Worm (Caenorhabditis elegans) whole organism, L4 larva: ENCODE data around the gene cdk-1.

ENCODE experiments used
- Y48G9A.11 ChIP-seq: fragments of 200-800 bp; sonication (Bioruptor generic); IDR thresholded peaks from 2 replicates; pipeline ENCODE4 v1.3.6; 2022; ENCODE audit warnings: missing genetic modification reagents, missing genetic modification characterization, missing compliant biosample characterization
- aly-2 ChIP-seq: sonication (generic microtip); optimal IDR thresholded peaks from 2 replicates; lab custom pipeline; 2018; ENCODE audit warnings: missing biosample characterization, missing genetic modification characterization
- ama-1 ChIP-seq: fragments of 150-350 bp; optimal IDR thresholded peaks from 2 replicates; lab custom pipeline; 2014; ENCODE audit warnings: inconsistent platforms, mixed read lengths
- lsy-2 ChIP-seq, 2 experiments: fragments of 150-350 bp in 1 of 2; sonication (generic microtip) in 1 of 2; optimal IDR thresholded peaks; 2 replicates each; lab custom pipeline; 2014 to 2017; ENCODE audit warnings: missing biosample characterization in 2 of 2, missing genetic modification characterization in 2 of 2
- mdl-1 ChIP-seq, 2 experiments: fragments of 150-350 bp in 1 of 2; sonication (generic microtip) in 1 of 2; optimal IDR thresholded peaks; 2 replicates each; lab custom pipeline; 2014 to 2017; ENCODE audit warnings: missing biosample characterization in 2 of 2, missing genetic modification characterization in 2 of 2
- mdt-29 ChIP-seq: fragments of 200-800 bp; sonication (Bioruptor generic); IDR thresholded peaks from 2 replicates; pipeline ENCODE4 v1.3.6; 2022; ENCODE audit warnings: missing genetic modification reagents, missing genetic modification characterization, missing compliant biosample characterization
- nhr-11 ChIP-seq: fragments of 150-350 bp; optimal IDR thresholded peaks from 2 replicates; lab custom pipeline; 2014; ENCODE audit warnings: missing biosample characterization, missing genetic modification characterization
- nhr-25 ChIP-seq: sonication (generic microtip); optimal IDR thresholded peaks from 2 replicates; lab custom pipeline; 2017; ENCODE audit warnings: missing genetic modification characterization, mild to moderate bottlenecking, missing compliant biosample characterization, antibody characterized with exemption, moderate library complexity, borderline replicate concordance; ENCODE audit not compliant: insufficient read depth
- pha-4 ChIP-seq, 2 experiments: fragments of 150-350 bp in 1 of 2; fragments of 200-800 bp in 1 of 2; sonication (Bioruptor generic) in 1 of 2; IDR thresholded peaks in 1 of 2; optimal IDR thresholded peaks in 1 of 2; 2 replicates each; pipeline versions ENCODE4 v1.3.6 to Lab custom; 2014 to 2022; ENCODE audit warnings: missing genetic modification characterization in 2 of 2, missing genetic modification reagents in 2 of 2, missing biosample characterization in 1 of 2, missing compliant biosample characterization in 1 of 2
- rbr-2 ChIP-seq: sonication (generic microtip); optimal IDR thresholded peaks from 2 replicates; lab custom pipeline; 2016; ENCODE audit warnings: missing genotype, missing genetic modification characterization, missing compliant biosample characterization
- spr-3 ChIP-seq: fragments of 200-800 bp; sonication (Bioruptor generic); optimal IDR thresholded peaks from 2 replicates; lab custom pipeline; 2018; ENCODE audit warnings: mild to moderate bottlenecking, missing genetic modification characterization, missing compliant biosample characterization
- unc-62 ChIP-seq, 3 experiments: fragments of 150-350 bp in 1 of 3; sonication (generic microtip); optimal IDR thresholded peaks in 2 of 3; peaks in 1 of 3; 1 replicate in 1 of 3; 2 replicates in 2 of 3; lab custom pipeline; 2014 to 2017; ENCODE audit warnings: missing biosample characterization in 3 of 3, missing genetic modification characterization in 3 of 3, missing genetic modification reagents in 3 of 3, missing genotype in 1 of 3
- zag-1 ChIP-seq: fragments of 150-350 bp; optimal IDR thresholded peaks from 2 replicates; lab custom pipeline; 2014; ENCODE audit warnings: missing biosample characterization, missing genetic modification characterization

DNA sequence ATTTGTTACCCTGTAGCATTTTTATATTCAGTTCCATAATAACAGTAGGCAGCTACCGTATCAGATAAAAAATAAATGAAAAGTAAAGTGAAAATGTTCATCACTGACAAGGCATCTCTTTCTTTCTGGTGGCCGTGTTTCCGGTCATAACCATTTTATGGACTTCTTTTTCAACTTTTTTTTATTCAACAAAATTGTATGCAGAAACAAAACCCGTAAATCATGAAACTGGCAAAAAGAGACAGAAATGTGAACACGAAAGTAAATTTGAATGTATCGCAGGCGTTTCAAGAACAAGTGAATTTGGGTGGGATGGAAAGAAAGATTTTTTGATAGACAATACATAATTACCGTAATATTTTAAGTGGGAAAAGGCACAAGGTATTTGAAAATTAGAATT, 22.2 kb upstream of the cdk-1 start, which contains the start of gene clec-162:
- TF ChIP-seq nhr-25 (tag; lab: Kevin White, UChicago) (no peak), nhr-11 (tag; lab: Kevin White, UChicago) (no peak), zag-1 (no peak), lsy-2 (tag; optimal IDR thresholded peaks at IDR 0.05; lab: Kevin White, UChicago) (no peak), ama-1 (lab: Kevin White, UChicago) (no peak), mdl-1 (tag; optimal IDR thresholded peaks at IDR 0.05; lab: Kevin White, UChicago) (no peak), rbr-2 (no peak), Y48G9A.11 (GFP tag; lab: Robert Waterston, UW) (no peak), unc-62 (GFP tag; optimal IDR thresholded peaks at IDR 0.05 in 1 of 2; lab: Kevin White, UChicago) (no peak), unc-62 (tag; optimal IDR thresholded peaks at IDR 0.05; lab: Kevin White, UChicago) (no peak), pha-4 (GFP tag; IDR thresholded peaks at IDR 0.05; lab: Robert Waterston, UW) (no peak), pha-4 (tag; optimal IDR thresholded peaks at IDR 0.05; lab: Kevin White, UChicago) (no peak), aly-2 (no peak), mdt-29 (GFP tag; lab: Robert Waterston, UW) (no peak), spr-3 (GFP tag; lab: Kevin White, UChicago) (no peak)
